Worm (Caenorhabditis elegans): ENCODE measurements around the gene F57A8.6.

Gene F57A8.6

DNA sequence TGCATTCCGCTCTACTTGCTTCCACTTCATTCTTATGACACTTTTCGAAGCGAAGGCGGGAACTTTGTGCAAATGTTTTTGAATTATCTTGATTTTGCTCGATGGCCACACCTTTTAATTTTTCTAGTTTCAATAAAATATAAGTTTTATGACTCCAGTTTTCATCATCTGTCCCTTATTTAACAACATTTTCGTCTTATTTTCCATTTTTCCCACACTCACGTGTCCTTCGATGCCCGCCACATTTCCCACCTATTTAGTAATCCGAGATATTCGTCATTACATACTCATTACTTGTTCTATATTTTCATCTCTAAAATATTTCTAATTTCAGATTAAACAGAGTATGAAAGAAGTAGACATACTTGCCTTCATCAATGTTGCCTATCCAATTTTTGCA is 20.7 kb upstream of the F57A8.6 start, which contains the start of gene srd-49:
srd-49 (plus strand) TSS at position 301 of the 400 bp plus-strand sequence.
- no peak for TF ChIP-seq ceh-40 (GFP tag; IDR thresholded peaks at IDR 0.05)
- TF ChIP-seq Y79H2A.3 (GFP tag; conservative IDR thresholded peaks at IDR 0.05), result no peak
- TF ChIP-seq F55B11.4 (tag; optimal IDR thresholded peaks at IDR 0.05; ENCODE audit: borderline replicate concordance, insufficient read depth), result no peak
- TF ChIP-seq somi-1 (GFP tag; optimal IDR thresholded peaks at IDR 0.05), result no peak
- TF ChIP-seq bed-2 (GFP tag; IDR thresholded peaks at IDR 0.05), result no peak
- no peak for TF ChIP-seq attf-5 (GFP tag; optimal IDR thresholded peaks at IDR 0.05)

DNA sequence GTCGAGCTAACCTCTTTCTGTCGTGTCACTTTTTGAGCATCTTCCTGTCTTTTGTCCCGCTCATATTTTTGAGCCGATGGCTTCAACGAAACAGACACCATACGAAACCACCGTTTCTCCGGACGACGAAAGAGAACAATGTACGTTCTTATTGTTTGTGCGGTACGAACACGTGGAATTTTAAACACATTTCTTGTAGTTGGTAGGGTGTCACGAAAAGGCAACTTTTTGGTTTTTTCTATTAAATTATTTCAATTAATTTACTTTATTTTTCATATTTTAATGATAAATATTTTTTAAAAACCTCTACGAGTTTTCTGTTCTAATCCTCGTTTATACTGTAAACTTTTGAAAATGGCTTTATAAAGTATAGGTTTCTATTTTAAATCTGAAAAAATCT is 17.5 kb upstream of the F57A8.6 start, which contains the start of gene R04B5.11:
R04B5.11 (minus strand) TSS at position 101 of the 400 bp plus-strand sequence.
- no peak for TF ChIP-seq hrde-1 (tag; optimal IDR thresholded peaks at IDR 0.05; ENCODE audit: borderline replicate concordance)
- TF ChIP-seq nhr-90 (tag; optimal IDR thresholded peaks at IDR 0.05), result no peak
- TF ChIP-seq hlh-12 (tag; optimal IDR thresholded peaks at IDR 0.05), result no peak
- no peak for TF ChIP-seq lin-54 (GFP tag; optimal IDR thresholded peaks at IDR 0.05)
- no peak for TF ChIP-seq mcd-1 (GFP tag; IDR thresholded peaks at IDR 0.05)
- TF ChIP-seq ztf-26 (tag; optimal IDR thresholded peaks at IDR 0.05), result no peak
- no peak for TF ChIP-seq F23B12.7 (tag; optimal IDR thresholded peaks at IDR 0.05; ENCODE audit: insufficient read depth)
- no peak for TF ChIP-seq ztf-22 (GFP tag; optimal IDR thresholded peaks at IDR 0.05)
- no peak for TF ChIP-seq bed-2 (GFP tag; IDR thresholded peaks at IDR 0.05)
- TF ChIP-seq B0035.1 (tag; optimal IDR thresholded peaks at IDR 0.05), result no peak
- TF ChIP-seq ceh-100 (GFP tag; IDR thresholded peaks at IDR 0.05), result no peak
- TF ChIP-seq xnd-1 (tag; optimal IDR thresholded peaks at IDR 0.05), result no peak

DNA sequence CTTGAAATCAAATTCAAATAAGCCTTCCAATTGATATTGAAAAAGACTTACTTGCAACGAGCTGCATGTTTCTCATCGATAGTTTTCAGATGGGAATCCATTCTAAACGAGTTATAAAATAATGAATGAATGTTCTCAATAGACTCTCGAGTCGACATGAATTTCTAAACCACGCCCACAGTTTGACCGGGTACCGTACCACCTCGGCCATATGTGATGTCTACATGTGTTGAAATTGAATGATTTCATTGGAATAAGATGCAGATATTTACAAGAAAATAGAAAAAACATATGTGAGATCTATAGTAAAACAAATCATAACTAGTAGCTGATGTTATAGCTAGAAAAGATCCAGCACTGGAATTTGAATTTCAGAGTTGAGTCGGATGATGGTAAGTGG is 16.8 kb upstream of the F57A8.6 start, which contains the start of gene R04B5.7:
R04B5.7 (minus strand) TSS at position 101 of the 400 bp plus-strand sequence.
- no peak for TF ChIP-seq tbp1 (GFP tag; optimal IDR thresholded peaks at IDR 0.05)
- TF ChIP-seq madf-10 (tag; optimal IDR thresholded peaks at IDR 0.05), result no peak
- TF ChIP-seq sea-2 (GFP tag; IDR thresholded peaks at IDR 0.05), result no peak
- TF ChIP-seq Y79H2A.3 (GFP tag; conservative IDR thresholded peaks at IDR 0.05), result no peak
- no peak for TF ChIP-seq madf-6 (GFP tag; IDR thresholded peaks at IDR 0.05)
- no peak for TF ChIP-seq nfyb-1 (GFP tag; IDR thresholded peaks at IDR 0.05)
- TF ChIP-seq bed-1 (GFP tag; IDR thresholded peaks at IDR 0.05), result no peak
- TF ChIP-seq attf-6 (GFP tag; IDR thresholded peaks at IDR 0.05), result no peak
- no peak for TF ChIP-seq ceh-58 (GFP tag; IDR thresholded peaks at IDR 0.05)
- no peak for TF ChIP-seq egrh-3 (GFP tag; IDR thresholded peaks at IDR 0.05)
- no peak for TF ChIP-seq K12H6.12 (tag; optimal IDR thresholded peaks at IDR 0.05)
- no peak for TF ChIP-seq ceh-91 (GFP tag; IDR thresholded peaks at IDR 0.05)
- no peak for TF ChIP-seq snpc-4 (GFP tag; optimal IDR thresholded peaks at IDR 0.05)
- no peak for TF ChIP-seq snpc-4 (tag; optimal IDR thresholded peaks at IDR 0.05)
- no peak for TF ChIP-seq nhr-90 (tag; optimal IDR thresholded peaks at IDR 0.05)
- TF ChIP-seq unc-62 (GFP tag; optimal IDR thresholded peaks at IDR 0.05), result no peak
- no peak for TF ChIP-seq ama-1 (optimal IDR thresholded peaks at IDR 0.05)
- no peak for TF ChIP-seq ama-1 (GFP tag; optimal IDR thresholded peaks at IDR 0.05)
- TF ChIP-seq hrde-1 (tag; optimal IDR thresholded peaks at IDR 0.05; ENCODE audit: borderline replicate concordance), result no peak
- no peak for TF ChIP-seq ztf-18 (tag; optimal IDR thresholded peaks at IDR 0.05)
- TF ChIP-seq let-607 (tag; optimal IDR thresholded peaks at IDR 0.05), result no peak

DNA sequence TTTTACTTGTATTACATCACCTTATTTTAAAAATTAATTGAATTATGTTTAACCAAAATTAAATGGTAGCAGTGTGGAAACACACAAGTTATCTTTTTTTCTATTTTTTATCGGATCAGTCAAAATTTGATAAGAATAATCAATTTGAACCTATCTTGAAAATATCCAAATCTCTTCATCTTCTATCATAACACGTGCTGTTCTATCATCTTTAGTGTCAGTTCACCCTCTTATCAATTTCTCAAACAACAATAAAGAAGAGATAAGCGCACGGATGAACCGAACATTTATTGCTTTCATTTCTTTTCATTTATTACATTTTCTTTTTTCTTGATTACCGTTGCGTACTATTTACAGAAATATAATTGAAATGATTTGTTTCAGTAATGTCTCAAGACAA is 13.4 kb upstream of the F57A8.6 start, which contains the start of gene R04B5.5:
R04B5.5 (plus strand) TSS at position 378 of the 400 bp plus-strand sequence.
- TF ChIP-seq lin-40 (tag; optimal IDR thresholded peaks at IDR 0.05) (peak; percentile 33), nhr-80 (tag; optimal IDR thresholded peaks at IDR 0.05) (peak; percentile 58), ceh-91 (GFP tag; IDR thresholded peaks at IDR 0.05) (no peak)

All from whole organism, young adult.